Worm (Caenorhabditis elegans) whole organism, L4/young adult: Measurements from ENCODE around the gene ugt-14.

Experiments
- dao-5 ChIP-seq: sonication (generic microtip); optimal IDR thresholded peaks from 2 replicates; lab custom pipeline; 2016; ENCODE audit warnings: missing genotype, missing genetic modification characterization, moderate library complexity, missing compliant biosample characterization
- him-1 ChIP-seq: sonication (generic microtip); optimal IDR thresholded peaks from 2 replicates; lab custom pipeline; 2016; ENCODE audit warnings: missing genotype, missing genetic modification reagents, missing genetic modification characterization, missing compliant biosample characterization

- TF ChIP-seq dao-5 (tag; lab: Kevin White, UChicago), result no peak
- no peak for TF ChIP-seq him-1 (tag; lab: Kevin White, UChicago)
Observed at ce11 chrV:4956529-4956928, 50.5 kb downstream of the ugt-14 start, which contains the start of gene str-208.
